Worm (Caenorhabditis elegans) whole organism, mixed stage, embryonic: ENCODE results near the gene srh-255.

ENCODE experiments used
- M03D4.4 ChIP-seq: sonication (generic microtip); optimal IDR thresholded peaks from 2 replicates; lab custom pipeline; 2017; ENCODE audit warnings: mild to moderate bottlenecking, missing genetic modification characterization, missing compliant biosample characterization
- blmp-1 ChIP-seq: fragments of 150-350 bp; optimal IDR thresholded peaks from 2 replicates; lab custom pipeline; 2014; ENCODE audit warnings: missing biosample characterization, missing genetic modification characterization
- ceh-39 ChIP-seq: fragments of 150-350 bp; optimal IDR thresholded peaks from 2 replicates; lab custom pipeline; 2014; ENCODE audit warnings: missing biosample characterization, missing genetic modification characterization
- ceh-43 ChIP-seq: fragments of 200-800 bp; sonication (Bioruptor generic); optimal IDR thresholded peaks from 2 replicates; lab custom pipeline; 2018; ENCODE audit warnings: mild to moderate bottlenecking, missing genetic modification characterization, moderate library complexity, missing compliant biosample characterization
- ceh-83 ChIP-seq: fragments of 200-800 bp; sonication (Bioruptor generic); optimal IDR thresholded peaks from 2 replicates; lab custom pipeline; 2018; ENCODE audit warnings: mild to moderate bottlenecking, missing genetic modification characterization, missing compliant biosample characterization
- ces-1 ChIP-seq: fragments of 150-350 bp; optimal IDR thresholded peaks from 2 replicates; lab custom pipeline; 2014; ENCODE audit warnings: missing biosample characterization, missing genetic modification reagents, missing genetic modification characterization
- cnd-1 ChIP-seq: fragments of 200-800 bp; sonication (Bioruptor generic); optimal IDR thresholded peaks from 2 replicates; lab custom pipeline; 2018; ENCODE audit warnings: mild to moderate bottlenecking, missing genetic modification characterization, missing compliant biosample characterization
- drap-1 ChIP-seq: fragments of 200-800 bp; sonication (Bioruptor generic); optimal IDR thresholded peaks from 3 replicates; lab custom pipeline; 2018; ENCODE audit warnings: mild to moderate bottlenecking, missing genetic modification characterization, missing compliant biosample characterization
- elt-3 ChIP-seq: fragments of 150-350 bp; optimal IDR thresholded peaks from 2 replicates; lab custom pipeline; 2014; ENCODE audit warnings: missing biosample characterization, missing genetic modification characterization
- flh-1 ChIP-seq: fragments of 200-800 bp; sonication (Bioruptor generic); optimal IDR thresholded peaks from 2 replicates; lab custom pipeline; 2018; ENCODE audit warnings: mild to moderate bottlenecking, missing genetic modification characterization, moderate library complexity, missing compliant biosample characterization
- hlh-1 ChIP-seq: fragments of 150-350 bp; optimal IDR thresholded peaks from 2 replicates; lab custom pipeline; 2014; ENCODE audit warnings: missing biosample characterization, missing genetic modification reagents, missing genetic modification characterization
- lin-13 ChIP-seq: fragments of 150-350 bp; optimal IDR thresholded peaks from 2 replicates; lab custom pipeline; 2014; ENCODE audit warnings: missing biosample characterization, missing genetic modification characterization
- lin-32 ChIP-seq: fragments of 200-800 bp; sonication (Bioruptor generic); optimal IDR thresholded peaks from 2 replicates; lab custom pipeline; 2018; ENCODE audit warnings: mild to moderate bottlenecking, missing genetic modification characterization, missing compliant biosample characterization
- lsy-2 ChIP-seq: fragments of 150-350 bp; optimal IDR thresholded peaks from 2 replicates; lab custom pipeline; 2014; ENCODE audit warnings: missing biosample characterization, missing genetic modification characterization
- mab-5 ChIP-seq: fragments of 150-350 bp; optimal IDR thresholded peaks from 2 replicates; lab custom pipeline; 2014; ENCODE audit warnings: missing biosample characterization, missing genetic modification characterization
- mep-1 ChIP-seq: fragments of 150-350 bp; optimal IDR thresholded peaks from 2 replicates; lab custom pipeline; 2017; ENCODE audit warnings: missing biosample characterization, missing genetic modification reagents, missing genetic modification characterization, inconsistent platforms
- mls-2 ChIP-seq: sonication (generic microtip); optimal IDR thresholded peaks from 2 replicates; lab custom pipeline; 2016; ENCODE audit warnings: mild to moderate bottlenecking, missing genetic modification characterization, moderate library complexity, missing compliant biosample characterization
- nhr-12 ChIP-seq: fragments of 150-350 bp; optimal IDR thresholded peaks from 2 replicates; lab custom pipeline; 2014; ENCODE audit warnings: missing biosample characterization, missing genetic modification characterization
- nhr-2 ChIP-seq: fragments of 150-350 bp; optimal IDR thresholded peaks from 2 replicates; lab custom pipeline; 2014; ENCODE audit warnings: missing biosample characterization, missing genetic modification characterization
- nhr-237 ChIP-seq: fragments of 150-350 bp; optimal IDR thresholded peaks from 2 replicates; lab custom pipeline; 2014; ENCODE audit warnings: missing biosample characterization, missing genetic modification characterization
- nhr-76 ChIP-seq: sonication (generic microtip); optimal IDR thresholded peaks from 2 replicates; lab custom pipeline; 2017; ENCODE audit warnings: missing biosample characterization, missing genetic modification characterization
- pha-4 ChIP-seq: fragments of 150-350 bp; optimal IDR thresholded peaks from 2 replicates; lab custom pipeline; 2018; ENCODE audit warnings: missing biosample characterization, missing genetic modification reagents, missing genetic modification characterization
- sem-2 ChIP-seq: fragments of 200-800 bp; sonication (Bioruptor generic); optimal IDR thresholded peaks from 2 replicates; lab custom pipeline; 2018; ENCODE audit warnings: mild to moderate bottlenecking, missing genetic modification characterization, missing compliant biosample characterization
- snpc-4 ChIP-seq: fragments of 150-350 bp; optimal IDR thresholded peaks from 2 replicates; lab custom pipeline; 2014; ENCODE audit warnings: missing biosample characterization, missing genetic modification characterization
- sptf-1 ChIP-seq: sonication (generic microtip); optimal IDR thresholded peaks from 2 replicates; lab custom pipeline; 2017; ENCODE audit warnings: mild to moderate bottlenecking, missing genetic modification characterization, moderate library complexity, missing compliant biosample characterization
- tbx-8 ChIP-seq: fragments of 200-800 bp; sonication (Bioruptor generic); optimal IDR thresholded peaks from 2 replicates; lab custom pipeline; 2018; ENCODE audit warnings: mild to moderate bottlenecking, missing genetic modification characterization, moderate library complexity, missing compliant biosample characterization
- unc-120 ChIP-seq: sonication (generic microtip); optimal IDR thresholded peaks from 2 replicates; lab custom pipeline; 2017; ENCODE audit warnings: missing genetic modification characterization, missing compliant biosample characterization; ENCODE audit not compliant: poor library complexity, severe bottlenecking
- unc-39 ChIP-seq: fragments of 150-350 bp; optimal IDR thresholded peaks from 2 replicates; lab custom pipeline; 2014; ENCODE audit warnings: missing biosample characterization, missing genetic modification characterization
- unc-62 ChIP-seq: fragments of 150-350 bp; optimal IDR thresholded peaks from 2 replicates; lab custom pipeline; 2014; ENCODE audit warnings: missing biosample characterization, missing genetic modification reagents, missing genetic modification characterization
- zip-8 ChIP-seq: fragments of 150-350 bp; optimal IDR thresholded peaks from 2 replicates; lab custom pipeline; 2014; ENCODE audit warnings: missing biosample characterization, missing genetic modification characterization
- ztf-11 ChIP-seq: fragments of 150-350 bp; optimal IDR thresholded peaks from 2 replicates; lab custom pipeline; 2014; ENCODE audit warnings: missing biosample characterization, missing genetic modification characterization

Gene srh-255

DNA sequence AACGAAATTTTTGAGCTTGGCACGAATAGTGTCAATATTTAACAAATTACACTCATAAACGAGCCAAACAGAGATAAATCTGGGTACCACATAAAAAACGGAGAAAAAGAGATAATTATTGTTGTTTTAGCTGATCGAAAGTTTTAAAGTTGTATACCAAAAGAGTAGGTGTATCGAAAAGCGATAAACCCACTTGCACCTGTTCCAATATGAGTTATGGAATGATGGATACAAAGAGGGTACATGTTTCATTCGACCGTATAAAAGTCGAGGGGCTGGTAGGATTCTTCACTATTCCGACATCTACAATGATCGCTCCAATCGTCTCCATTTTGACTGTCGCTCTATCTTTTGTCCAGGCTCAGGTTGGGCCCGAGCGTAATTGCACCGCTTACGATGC lies 27.5 kb downstream of the srh-255 start, which contains the start of gene ZK218.1:
Gene ZK218.1, plus strand, starts transcription at position 301 of the 400 bp plus-strand sequence.
- TF ChIP-seq nhr-76 (tag; lab: Kevin White, UChicago) (no peak), elt-3 (tag; lab: Kevin White, UChicago) (no peak), cnd-1 (tag; lab: Kevin White, UChicago) (no peak), unc-120 (tag; lab: Kevin White, UChicago) (no peak), sem-2 (no peak), mls-2 (no peak), nhr-2 (tag; lab: Kevin White, UChicago) (no peak), flh-1 (no peak), ztf-11 (no peak), blmp-1 (no peak), unc-62 (GFP tag; lab: Kevin White, UChicago) (no peak), snpc-4 (tag; lab: Kevin White, UChicago) (no peak), ces-1 (GFP tag; lab: Kevin White, UChicago) (no peak)

DNA sequence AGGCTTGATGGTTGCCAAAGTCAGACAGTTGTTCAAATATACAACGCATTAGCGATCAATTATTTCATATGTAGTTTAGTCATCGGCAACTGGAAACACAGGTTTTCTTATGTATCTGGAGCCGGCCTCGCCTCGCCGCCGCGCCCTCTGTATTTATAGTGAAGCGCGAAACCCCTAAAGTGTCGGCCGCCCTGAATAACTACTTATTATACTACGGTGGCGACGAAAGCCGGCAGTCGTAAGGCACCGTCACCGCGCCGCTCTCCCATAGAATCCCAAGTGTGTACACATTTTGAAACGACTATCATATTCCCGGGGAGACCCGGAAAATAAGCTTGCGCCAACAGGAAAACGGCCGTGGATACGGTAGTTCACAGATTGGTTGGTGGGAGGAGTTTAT lies 29.8 kb downstream of the srh-255 start:
- TF ChIP-seq elt-3 (tag; lab: Kevin White, UChicago) (no peak), blmp-1 (no peak), mab-5 (tag; lab: Kevin White, UChicago) (no peak), cnd-1 (tag; lab: Kevin White, UChicago) (no peak), lsy-2 (no peak), ceh-43 (GFP tag; lab: Kevin White, UChicago) (no peak), tbx-8 (GFP tag; lab: Kevin White, UChicago) (no peak), mls-2 (no peak), ces-1 (GFP tag; lab: Kevin White, UChicago) (no peak), M03D4.4 (tag; lab: Kevin White, UChicago) (no peak)

DNA sequence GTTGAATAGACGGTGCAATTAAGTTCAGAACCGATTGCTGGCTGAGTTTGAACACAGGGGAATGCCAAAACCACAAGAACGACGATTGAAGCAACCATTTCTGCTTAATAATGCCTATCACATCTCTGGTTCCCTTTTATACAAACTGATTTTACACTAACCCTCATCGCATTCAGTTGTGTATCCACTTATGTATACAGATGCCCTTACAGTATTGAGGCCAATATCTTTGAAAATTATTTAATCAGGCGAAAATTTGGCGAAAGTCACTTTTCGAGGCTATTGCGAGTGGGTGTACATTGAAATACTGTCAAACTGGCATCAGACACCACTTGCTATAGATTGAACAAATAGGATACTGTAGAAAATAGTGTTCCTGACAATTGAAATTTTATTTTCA lies 33.9 kb downstream of the srh-255 start, which contains the start of the genes ZK218.3 and ZK218.4:
Gene ZK218.3, minus strand, starts transcription at position 101 of the 400 bp plus-strand sequence.
Gene ZK218.4, plus strand, starts transcription at position 186 of the 400 bp plus-strand sequence.
- TF ChIP-seq mep-1 (tag; lab: Kevin White, UChicago) (no peak), hlh-1 (no peak), lin-13 (tag; lab: Kevin White, UChicago) (no peak), unc-39 (tag; lab: Kevin White, UChicago) (no peak), lin-32 (GFP tag; lab: Kevin White, UChicago) (no peak), blmp-1 (no peak)

DNA sequence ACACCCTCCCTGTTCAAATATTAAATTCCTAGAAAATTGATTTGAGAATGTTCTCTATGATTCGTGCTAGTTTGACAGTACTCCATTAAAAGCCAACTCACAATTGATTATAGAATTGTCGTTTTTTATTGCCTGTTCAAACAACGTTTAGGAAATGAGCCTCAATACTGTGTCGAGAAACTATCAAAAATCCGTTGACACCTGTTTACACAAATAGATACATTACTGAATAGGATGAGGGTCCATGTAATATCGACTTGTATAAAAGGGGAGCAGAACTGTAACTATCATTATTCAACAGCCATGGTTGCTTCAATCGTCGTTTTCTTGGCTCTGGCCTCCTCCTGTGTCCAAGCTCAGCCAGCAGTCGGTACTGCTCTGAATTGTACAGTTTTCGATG lies 36.1 kb downstream of the srh-255 start, which contains the start of gene ZK218.5:
Gene ZK218.5, plus strand, starts transcription at position 301 of the 400 bp plus-strand sequence.
- TF ChIP-seq nhr-237 (tag; lab: Kevin White, UChicago) (no peak), cnd-1 (tag; lab: Kevin White, UChicago) (no peak), M03D4.4 (tag; lab: Kevin White, UChicago) (no peak), mab-5 (tag; lab: Kevin White, UChicago) (no peak), zip-8 (tag; lab: Kevin White, UChicago) (no peak), ztf-11 (no peak), unc-120 (tag; lab: Kevin White, UChicago) (no peak), blmp-1 (no peak), mep-1 (tag; lab: Kevin White, UChicago) (no peak), drap-1 (no peak)

DNA sequence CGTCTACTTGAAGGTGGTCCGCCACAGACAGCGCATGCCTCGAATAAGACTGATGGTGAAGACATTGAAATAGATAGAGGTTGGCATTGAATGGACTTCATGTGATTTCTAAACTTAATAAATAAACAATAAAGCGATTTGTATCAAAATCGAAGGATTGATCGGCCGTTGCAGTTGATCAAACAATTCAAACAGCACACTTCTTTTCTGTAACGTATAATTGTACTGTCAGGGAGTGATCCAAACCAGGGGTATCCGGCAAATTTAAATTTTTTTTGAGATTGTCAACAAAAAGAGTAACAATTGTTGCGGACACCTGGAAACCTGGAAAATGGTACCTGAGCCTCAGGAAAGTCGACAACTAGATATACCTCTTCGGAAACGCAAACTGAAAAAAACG lies 39.8 kb downstream of the srh-255 start, which contains the start of gene nhr-248:
Gene nhr-248, minus strand, starts transcription at position 101 of the 400 bp plus-strand sequence.
- TF ChIP-seq nhr-76 (tag; lab: Kevin White, UChicago), result no peak
- no peak for TF ChIP-seq ceh-43 (GFP tag; lab: Kevin White, UChicago)
- TF ChIP-seq M03D4.4 (tag; lab: Kevin White, UChicago), result no peak
- TF ChIP-seq sptf-1 (tag; lab: Kevin White, UChicago), result no peak
- no peak for TF ChIP-seq snpc-4 (tag; lab: Kevin White, UChicago)
- TF ChIP-seq nhr-2 (tag; lab: Kevin White, UChicago), result no peak
- TF ChIP-seq flh-1, result no peak
- no peak for TF ChIP-seq cnd-1 (tag; lab: Kevin White, UChicago)
- no peak for TF ChIP-seq pha-4 (tag; lab: Kevin White, UChicago)
- no peak for TF ChIP-seq lin-32 (GFP tag; lab: Kevin White, UChicago)

DNA sequence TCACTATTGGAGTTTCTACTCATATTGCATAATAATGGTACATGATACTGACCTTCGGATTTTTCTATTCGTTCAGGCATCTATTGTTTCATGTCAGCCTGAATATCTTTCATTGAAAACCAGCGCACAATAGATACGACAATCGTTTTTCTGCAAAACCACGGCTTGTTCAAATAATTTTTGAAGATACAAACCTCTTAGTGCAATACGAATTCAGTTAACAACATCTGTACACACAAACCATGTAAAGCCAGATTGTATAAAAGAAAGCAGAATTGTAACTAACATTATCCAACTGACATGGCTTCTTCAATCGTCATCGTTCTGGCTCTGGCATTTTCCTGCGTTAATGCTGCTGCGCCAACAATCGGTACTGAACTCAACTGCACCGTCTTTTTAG lies 40.7 kb downstream of the srh-255 start, which contains the start of gene ZK218.7:
Gene ZK218.7, plus strand, starts transcription at position 301 of the 400 bp plus-strand sequence.
- TF ChIP-seq ceh-83 (GFP tag; lab: Kevin White, UChicago), result no peak
- no peak for TF ChIP-seq sptf-1 (tag; lab: Kevin White, UChicago)
- TF ChIP-seq mab-5 (tag; lab: Kevin White, UChicago), result no peak
- TF ChIP-seq nhr-2 (tag; lab: Kevin White, UChicago), result no peak
- TF ChIP-seq nhr-12, result no peak
- no peak for TF ChIP-seq ceh-43 (GFP tag; lab: Kevin White, UChicago)
- no peak for TF ChIP-seq ces-1 (GFP tag; lab: Kevin White, UChicago)
- TF ChIP-seq pha-4 (tag; lab: Kevin White, UChicago), result no peak
- no peak for TF ChIP-seq zip-8 (tag; lab: Kevin White, UChicago)
- no peak for TF ChIP-seq ceh-39 (tag; lab: Kevin White, UChicago)
- no peak for TF ChIP-seq lin-32 (GFP tag; lab: Kevin White, UChicago)
- no peak for TF ChIP-seq nhr-237 (tag; lab: Kevin White, UChicago)
- TF ChIP-seq lin-13 (tag; lab: Kevin White, UChicago), result no peak
- no peak for TF ChIP-seq flh-1
- no peak for TF ChIP-seq tbx-8 (GFP tag; lab: Kevin White, UChicago)
- no peak for TF ChIP-seq unc-120 (tag; lab: Kevin White, UChicago)
- no peak for TF ChIP-seq mls-2
- TF ChIP-seq mep-1 (tag; lab: Kevin White, UChicago), result no peak
- TF ChIP-seq lsy-2, result no peak
- no peak for TF ChIP-seq sem-2
